Worm (Caenorhabditis elegans) whole organism, early embryonic: ENCODE measurements around the gene dsl-5.

Source experiments
- B0310.2 ChIP-seq: sonication (generic microtip); optimal IDR thresholded peaks from 2 replicates; lab custom pipeline; 2016; ENCODE audit warnings: mild to moderate bottlenecking, missing genetic modification characterization, missing compliant biosample characterization
- F13C5.2 ChIP-seq: sonication (generic microtip); optimal IDR thresholded peaks from 2 replicates; lab custom pipeline; 2017; ENCODE audit warnings: mild to moderate bottlenecking, missing genetic modification characterization, inconsistent platforms, missing compliant biosample characterization
- aly-1 ChIP-seq: sonication (generic microtip); optimal IDR thresholded peaks from 2 replicates; lab custom pipeline; 2016; ENCODE audit warnings: missing genetic modification characterization, missing compliant biosample characterization
- ama-1 ChIP-seq: fragments of 150-350 bp; optimal IDR thresholded peaks from 2 replicates; lab custom pipeline; 2014
- ceh-13 ChIP-seq: fragments of 200-800 bp; sonication (Bioruptor generic); optimal IDR thresholded peaks from 2 replicates; lab custom pipeline; 2018; ENCODE audit warnings: mild to moderate bottlenecking, missing genetic modification characterization, missing compliant biosample characterization
- ceh-36 ChIP-seq: sonication (generic microtip); optimal IDR thresholded peaks from 2 replicates; lab custom pipeline; 2016; ENCODE audit warnings: missing genetic modification characterization, inconsistent platforms, missing compliant biosample characterization
- ets-7 ChIP-seq: sonication (generic microtip); optimal IDR thresholded peaks from 2 replicates; lab custom pipeline; 2016; ENCODE audit warnings: missing genotype, missing genetic modification characterization, missing compliant biosample characterization
- flt-1 ChIP-seq: fragments of 200-800 bp; sonication (Bioruptor generic); IDR thresholded peaks from 2 replicates; pipeline ENCODE4 v1.3.6; 2022; ENCODE audit warnings: missing genetic modification characterization, missing compliant biosample characterization
- hmbx-1 ChIP-seq: sonication (generic microtip); optimal IDR thresholded peaks from 2 replicates; lab custom pipeline; 2016; ENCODE audit warnings: mild to moderate bottlenecking, missing genetic modification characterization, missing compliant biosample characterization
- hmg-4 ChIP-seq: fragments of 200-800 bp; sonication (Bioruptor generic); optimal IDR thresholded peaks from 2 replicates; lab custom pipeline; 2018; ENCODE audit warnings: mild to moderate bottlenecking, missing genetic modification characterization, missing compliant biosample characterization
- hnd-1 ChIP-seq: sonication (generic microtip); optimal IDR thresholded peaks from 2 replicates; lab custom pipeline; 2016; ENCODE audit warnings: missing genetic modification characterization, missing compliant biosample characterization
- pes-1 ChIP-seq: fragments of 200-800 bp; sonication (Bioruptor generic); IDR thresholded peaks from 2 replicates; pipeline ENCODE4 v1.3.6; 2022; ENCODE audit warnings: missing genetic modification reagents, missing genetic modification characterization, missing compliant biosample characterization
- scrt-1 ChIP-seq: fragments of 200-800 bp; sonication (Bioruptor generic); IDR thresholded peaks from 2 replicates; pipeline ENCODE4 v1.3.6; 2022; ENCODE audit warnings: missing genetic modification characterization, missing compliant biosample characterization
- sea-1 ChIP-seq: fragments of 200-800 bp; sonication (Bioruptor generic); conservative IDR thresholded peaks from 2 replicates; pipeline ENCODE4 v1.3.6; 2022; ENCODE audit warnings: missing genetic modification characterization, missing compliant biosample characterization
- tbx-11 ChIP-seq: fragments of 200-800 bp; sonication (Bioruptor generic); IDR thresholded peaks from 2 replicates; pipeline ENCODE4 v1.3.6; 2022; ENCODE audit warnings: missing genetic modification characterization, missing compliant biosample characterization
- tbx-37 ChIP-seq: fragments of 200-800 bp; sonication (Bioruptor generic); conservative IDR thresholded peaks from 2 replicates; pipeline ENCODE4 v1.3.6; 2022; ENCODE audit warnings: missing genetic modification reagents, missing genetic modification characterization, missing compliant biosample characterization
- tra-4 ChIP-seq: sonication (generic microtip); optimal IDR thresholded peaks from 2 replicates; lab custom pipeline; 2017; ENCODE audit warnings: missing genetic modification characterization, missing compliant biosample characterization

dsl-5 gene

ce11 chrIV:11592165-11592564 is 28.6 kb downstream of the dsl-5 start, which contains the start of gene spe-36:
Gene spe-36 (minus strand): TSS chrIV:11592265.
- TF ChIP-seq hnd-1 (tag; lab: Kevin White, UChicago) (no peak), ceh-13 (no peak), flt-1 (GFP tag; lab: Robert Waterston, UW) (no peak), tbx-37 (GFP tag; lab: Robert Waterston, UW) (no peak), hmg-4 (no peak)

DNA sequence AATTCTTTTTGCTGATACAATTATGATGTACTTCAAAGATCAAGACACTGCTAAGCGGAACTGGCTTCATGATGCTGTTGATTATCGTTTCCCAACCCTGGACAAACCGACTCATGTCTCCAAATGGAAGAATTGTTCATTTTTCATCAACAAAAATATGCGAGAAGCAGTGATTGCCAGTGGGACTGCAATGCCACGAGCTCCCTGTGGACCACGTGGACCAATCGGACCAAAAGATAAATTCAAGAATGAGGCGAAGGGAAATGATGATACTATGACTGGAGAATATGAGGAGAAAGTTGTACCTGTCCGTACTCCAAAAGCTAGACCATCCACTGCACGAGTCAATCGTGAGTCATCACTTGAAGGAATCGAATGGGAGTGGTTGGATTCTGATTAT is 34.3 kb downstream of the dsl-5 start:
- TF ChIP-seq sea-1 (GFP tag; lab: Robert Waterston, UW) = no peak
- TF ChIP-seq pes-1 = no peak
- TF ChIP-seq scrt-1 (GFP tag; lab: Robert Waterston, UW) = no peak
- no peak for TF ChIP-seq tbx-11 (GFP tag; lab: Robert Waterston, UW)
- TF ChIP-seq hmg-4 = no peak
- no peak for TF ChIP-seq B0310.2
- no peak for TF ChIP-seq aly-1 (tag; lab: Kevin White, UChicago)
- TF ChIP-seq F13C5.2 = no peak
- TF ChIP-seq tra-4 = no peak

DNA sequence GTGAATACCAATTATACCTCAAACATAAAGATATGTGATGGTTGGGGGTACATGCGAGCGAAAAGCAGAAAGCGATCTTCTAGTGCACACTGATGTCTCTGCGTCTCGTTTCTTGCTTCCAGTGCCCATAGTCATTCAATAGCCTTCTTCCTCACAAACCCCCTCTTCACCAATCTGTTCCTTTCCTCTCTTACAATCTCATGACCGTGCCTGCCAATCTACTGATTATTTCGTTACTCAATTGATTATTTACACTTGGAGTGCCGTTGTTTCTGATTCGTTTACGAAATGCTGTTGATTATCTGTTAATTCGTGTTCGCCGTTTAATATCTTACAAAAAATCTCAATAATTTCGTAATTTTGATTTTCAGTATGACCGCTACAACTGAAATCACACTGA is 36.0 kb downstream of the dsl-5 start:
- no peak for TF ChIP-seq ama-1 (lab: Kevin White, UChicago)
- TF ChIP-seq scrt-1 (GFP tag; lab: Robert Waterston, UW) = no peak
- no peak for TF ChIP-seq ceh-13
- no peak for TF ChIP-seq pes-1
- TF ChIP-seq tbx-11 (GFP tag; lab: Robert Waterston, UW) = no peak
- TF ChIP-seq hmg-4 = no peak
- no peak for TF ChIP-seq aly-1 (tag; lab: Kevin White, UChicago)
- TF ChIP-seq flt-1 (GFP tag; lab: Robert Waterston, UW) = no peak
- TF ChIP-seq sea-1 (GFP tag; lab: Robert Waterston, UW) = no peak
- no peak for TF ChIP-seq tra-4
- TF ChIP-seq tbx-37 (GFP tag; lab: Robert Waterston, UW) = no peak

DNA sequence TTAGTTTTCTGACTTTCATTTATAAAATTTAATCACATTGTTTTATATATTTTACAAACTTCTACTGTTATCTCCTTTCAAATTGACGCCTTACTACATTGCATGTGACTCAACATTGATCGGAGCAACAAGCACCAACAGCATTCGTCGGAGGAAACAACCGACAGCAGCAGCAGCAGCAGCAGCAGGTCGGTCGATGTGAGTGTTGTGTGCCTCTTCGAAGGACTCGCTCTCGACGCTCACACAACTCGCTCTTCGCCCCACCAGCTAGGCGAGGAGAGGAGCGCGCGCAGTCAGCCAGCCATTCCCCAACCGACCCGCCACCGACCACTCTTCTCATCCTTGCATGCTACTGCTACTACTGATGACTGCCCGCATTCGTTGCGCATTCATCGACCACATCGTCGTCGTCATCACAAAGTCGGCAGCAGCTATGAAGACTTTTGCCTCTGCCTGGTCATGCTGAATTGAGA is 36.9 kb downstream of the dsl-5 start, which contains the start of gene F12F6.1:
Gene F12F6.1 (plus strand): TSS at position 51 of the 473 bp plus-strand sequence.
- TF ChIP-seq hmg-4 (peak; percentile 81), pes-1 (no peak), hnd-1 (tag; lab: Kevin White, UChicago) (no peak), sea-1 (GFP tag; lab: Robert Waterston, UW) (0 out of 2 replicates have a peak, but pooled peaks have one; percentile 46)

DNA sequence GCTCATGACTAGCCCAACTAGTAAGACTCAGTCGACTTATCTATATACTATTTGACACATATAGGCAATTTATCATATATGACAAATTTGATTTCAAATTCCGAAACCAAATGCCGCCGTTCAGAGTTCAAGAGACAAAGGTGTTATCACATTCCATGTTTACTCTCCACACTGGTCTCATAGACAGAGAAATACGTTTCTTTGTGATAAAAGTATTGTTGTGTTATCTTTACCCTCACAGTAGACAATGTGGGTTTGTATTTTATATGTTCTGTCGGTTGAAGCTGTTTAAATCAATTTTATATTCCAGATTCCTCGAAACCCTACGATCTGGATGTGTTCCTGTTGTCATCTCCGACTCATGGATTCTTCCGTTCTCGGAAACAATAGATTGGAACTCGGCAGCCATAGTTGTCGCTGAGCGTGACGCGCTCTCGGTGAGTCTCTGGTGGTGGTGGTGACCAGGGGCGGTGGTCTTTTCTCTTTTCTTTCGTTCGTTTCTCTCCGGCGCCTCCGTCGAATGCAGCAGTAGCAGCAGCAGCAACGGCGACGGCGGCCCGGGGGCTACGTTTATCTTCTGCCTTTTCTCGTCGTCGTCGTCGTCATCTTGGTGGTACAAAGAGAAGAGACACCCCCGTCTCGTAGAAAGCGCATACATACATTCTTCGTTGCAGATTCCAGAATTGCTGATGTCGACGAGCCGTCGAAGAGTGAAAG is 38.2 kb downstream of the dsl-5 start:
- no peak for TF ChIP-seq tbx-37 (GFP tag; lab: Robert Waterston, UW)
- peak; percentile 16 for TF ChIP-seq hmg-4
- peak; percentile 22; the same call in 1 of the 2 replicates for TF ChIP-seq pes-1

DNA sequence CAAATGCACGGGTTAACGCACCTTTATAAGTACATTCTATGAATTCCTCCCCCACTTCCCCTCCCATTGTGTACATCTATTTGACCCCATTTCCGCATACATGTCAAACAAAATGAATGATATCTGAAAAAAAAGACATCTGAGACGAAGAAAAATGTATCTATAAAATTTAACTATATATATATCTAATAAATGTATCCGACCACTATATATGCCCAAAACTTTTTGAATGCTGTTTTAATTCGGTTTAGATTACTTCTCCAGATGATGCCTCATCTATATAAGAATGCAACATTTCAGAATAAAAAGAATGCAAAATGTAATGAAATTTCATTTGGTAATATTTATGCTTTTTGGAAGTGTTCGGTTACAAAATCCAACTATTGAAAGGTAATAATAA is 42.3 kb downstream of the dsl-5 start, which contains the start of gene rib-1:
Gene rib-1 (plus strand): TSS at position 301 of the 400 bp plus-strand sequence.
- TF ChIP-seq hnd-1 (tag; lab: Kevin White, UChicago) = no peak
- no peak for TF ChIP-seq tbx-37 (GFP tag; lab: Robert Waterston, UW)
- no peak for TF ChIP-seq ceh-13
- no peak for TF ChIP-seq hmbx-1
- TF ChIP-seq flt-1 (GFP tag; lab: Robert Waterston, UW) = no peak
- no peak for TF ChIP-seq ceh-36
- no peak for TF ChIP-seq scrt-1 (GFP tag; lab: Robert Waterston, UW)
- no peak for TF ChIP-seq ama-1 (lab: Kevin White, UChicago)
- TF ChIP-seq hmg-4 = no peak
- no peak for TF ChIP-seq ets-7 (tag; lab: Kevin White, UChicago)
- no peak for TF ChIP-seq aly-1 (tag; lab: Kevin White, UChicago)
- no peak for TF ChIP-seq tbx-11 (GFP tag; lab: Robert Waterston, UW)
- TF ChIP-seq sea-1 (GFP tag; lab: Robert Waterston, UW) = no peak

DNA sequence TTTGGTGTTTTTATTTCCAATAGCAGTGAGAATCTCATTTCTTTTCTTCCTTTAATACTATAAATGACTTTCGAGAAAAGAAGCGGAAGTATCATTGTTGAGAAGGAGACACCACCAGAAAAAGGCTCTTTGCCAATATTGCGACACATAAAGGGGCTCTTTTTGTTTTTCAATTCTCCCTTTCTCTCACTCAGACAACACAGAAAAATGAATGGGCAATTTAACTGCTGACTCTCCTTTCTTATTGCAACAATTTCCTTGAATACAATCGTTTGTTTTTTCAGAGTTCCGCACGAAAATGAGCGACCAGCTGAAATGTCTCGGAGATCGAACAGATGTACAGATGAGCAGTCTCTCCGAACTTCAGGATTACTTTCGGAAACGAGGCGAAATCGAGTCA is 46.5 kb downstream of the dsl-5 start:
- TF ChIP-seq flt-1 (GFP tag; lab: Robert Waterston, UW) (no peak), ets-7 (tag; lab: Kevin White, UChicago) (no peak), F13C5.2 (no peak), ama-1 (lab: Kevin White, UChicago) (no peak), B0310.2 (no peak), tbx-11 (GFP tag; lab: Robert Waterston, UW) (no peak), ceh-36 (no peak), hmbx-1 (no peak), tbx-37 (GFP tag; lab: Robert Waterston, UW) (no peak), hmg-4 (no peak), hnd-1 (tag; lab: Kevin White, UChicago) (no peak), scrt-1 (GFP tag; lab: Robert Waterston, UW) (no peak), pes-1 (no peak), sea-1 (GFP tag; lab: Robert Waterston, UW) (no peak), aly-1 (tag; lab: Kevin White, UChicago) (no peak), tra-4 (no peak)

DNA sequence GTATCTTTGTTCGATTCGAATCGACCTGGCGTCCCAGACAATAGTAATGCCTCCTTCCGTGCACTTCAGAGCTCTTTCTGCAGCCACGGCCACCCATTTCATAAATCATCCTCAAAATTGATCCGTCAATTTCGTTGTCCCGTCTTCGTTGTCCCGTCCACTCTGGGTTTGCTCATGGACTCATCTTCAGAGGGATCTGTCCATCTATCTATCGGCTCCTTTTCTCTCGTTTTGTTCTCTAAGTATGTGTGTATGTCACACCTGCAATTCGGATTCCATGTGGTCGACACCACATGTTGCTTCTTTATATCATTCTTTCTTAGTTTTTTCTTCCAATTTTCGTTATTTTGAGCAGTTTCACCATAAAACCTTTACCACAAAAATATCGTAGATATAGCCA is 48.3 kb downstream of the dsl-5 start:
- TF ChIP-seq ceh-13 (no peak), sea-1 (GFP tag; lab: Robert Waterston, UW) (no peak), B0310.2 (no peak), ama-1 (lab: Kevin White, UChicago) (no peak), tbx-11 (GFP tag; lab: Robert Waterston, UW) (no peak), ets-7 (tag; lab: Kevin White, UChicago) (no peak), hmbx-1 (no peak), hnd-1 (tag; lab: Kevin White, UChicago) (no peak), tra-4 (no peak), tbx-37 (GFP tag; lab: Robert Waterston, UW) (no peak), hmg-4 (no peak), ceh-36 (no peak), scrt-1 (GFP tag; lab: Robert Waterston, UW) (no peak), F13C5.2 (no peak), aly-1 (tag; lab: Kevin White, UChicago) (no peak), pes-1 (no peak), flt-1 (GFP tag; lab: Robert Waterston, UW) (no peak)
